Worm (Caenorhabditis elegans) whole organism, L4 larva: ENCODE data around the gene W09D10.5.

ENCODE experiments used
- daf-12 ChIP-seq: fragments of 150-350 bp; optimal IDR thresholded peaks from 2 replicates; lab custom pipeline; 2014; ENCODE audit warnings: missing biosample characterization, missing genetic modification reagents, missing genetic modification characterization
- daf-16 ChIP-seq, 3 experiments: sonication (generic microtip); optimal IDR thresholded peaks; 2 replicates each; lab custom pipeline; 2016 to 2017; ENCODE audit warnings: missing genetic modification characterization in 3 of 3, missing genetic modification reagents in 3 of 3, mild to moderate bottlenecking in 2 of 3, missing compliant biosample characterization in 2 of 3, missing biosample characterization in 1 of 3, moderate library complexity in 1 of 3
- hlh-11 ChIP-seq: fragments of 200-800 bp; sonication (Bioruptor generic); optimal IDR thresholded peaks from 2 replicates; lab custom pipeline; 2018; ENCODE audit warnings: mild to moderate bottlenecking, missing genetic modification characterization, missing compliant biosample characterization
- unc-62 ChIP-seq, 3 experiments: fragments of 150-350 bp in 1 of 3; sonication (generic microtip); optimal IDR thresholded peaks in 2 of 3; peaks in 1 of 3; 1 replicate in 1 of 3; 2 replicates in 2 of 3; lab custom pipeline; 2014 to 2017; ENCODE audit warnings: missing biosample characterization in 3 of 3, missing genetic modification characterization in 3 of 3, missing genetic modification reagents in 3 of 3, missing genotype in 1 of 3

- TF ChIP-seq hlh-11 (tag; lab: Kevin White, UChicago) (no peak), daf-12 (tag; lab: Kevin White, UChicago) (no peak), unc-62 (GFP tag; optimal IDR thresholded peaks at IDR 0.05 in 1 of 2; lab: Kevin White, UChicago) (no peak), unc-62 (tag; optimal IDR thresholded peaks at IDR 0.05; lab: Kevin White, UChicago) (no peak), daf-16 (GFP tag; optimal IDR thresholded peaks at IDR 0.05; lab: Kevin White, UChicago) (no peak), daf-16 (tag; optimal IDR thresholded peaks at IDR 0.05; lab: Kevin White, UChicago) (no peak)
These were observed 19.2 kb upstream of the W09D10.5 start, which contains the start of gene tat-3 for ce11 chrIII:10730510-10730909.
